Worm (Caenorhabditis elegans) whole organism, L4 larva: ENCODE results near the gene F22E5.2.

Source experiments
- F26F4.8 ChIP-seq: fragments of 200-800 bp; sonication (Bioruptor generic); conservative IDR thresholded peaks from 2 replicates; pipeline ENCODE4 v1.3.6; 2022; ENCODE audit warnings: missing genetic modification characterization, missing compliant biosample characterization
- Y75B8A.6 ChIP-seq: fragments of 200-800 bp; sonication (Bioruptor generic); IDR thresholded peaks from 2 replicates; pipeline ENCODE4 v1.3.6; 2022; ENCODE audit warnings: missing genetic modification reagents, missing genetic modification characterization, missing compliant biosample characterization
- ceh-82 ChIP-seq: sonication (generic microtip); optimal IDR thresholded peaks from 2 replicates; lab custom pipeline; 2017; ENCODE audit warnings: missing biosample characterization, missing genetic modification characterization
- daf-16 ChIP-seq, 3 experiments: sonication (generic microtip); optimal IDR thresholded peaks; 2 replicates each; lab custom pipeline; 2016 to 2017; ENCODE audit warnings: missing genetic modification characterization in 3 of 3, missing genetic modification reagents in 3 of 3, mild to moderate bottlenecking in 2 of 3, missing compliant biosample characterization in 2 of 3, missing biosample characterization in 1 of 3, moderate library complexity in 1 of 3
- dmd-6 ChIP-seq: fragments of 200-800 bp; sonication (Bioruptor generic); IDR thresholded peaks from 2 replicates; pipeline ENCODE4 v1.3.6; 2022; ENCODE audit warnings: missing genetic modification reagents, missing genetic modification characterization, missing compliant biosample characterization
- dmd-8 ChIP-seq: fragments of 200-800 bp; sonication (Bioruptor generic); IDR thresholded peaks from 2 replicates; pipeline ENCODE4 v1.3.6; 2022; ENCODE audit warnings: missing genetic modification characterization, missing compliant biosample characterization
- dmd-9 ChIP-seq: fragments of 200-800 bp; sonication (Bioruptor generic); IDR thresholded peaks from 2 replicates; pipeline ENCODE4 v1.3.6; 2022; ENCODE audit warnings: missing genetic modification reagents, missing genetic modification characterization, missing compliant biosample characterization
- duxl-1 ChIP-seq: sonication (generic microtip); optimal IDR thresholded peaks from 2 replicates; lab custom pipeline; 2016; ENCODE audit warnings: mild to moderate bottlenecking, missing genetic modification characterization, moderate library complexity, missing compliant biosample characterization; ENCODE audit not compliant: poor library complexity
- fkh-10 ChIP-seq: fragments of 150-350 bp; optimal IDR thresholded peaks from 2 replicates; lab custom pipeline; 2014; ENCODE audit warnings: missing biosample characterization, missing genetic modification reagents, missing genetic modification characterization
- hlh-11 ChIP-seq: fragments of 200-800 bp; sonication (Bioruptor generic); optimal IDR thresholded peaks from 2 replicates; lab custom pipeline; 2018; ENCODE audit warnings: mild to moderate bottlenecking, missing genetic modification characterization, missing compliant biosample characterization
- hlh-30 ChIP-seq: sonication (generic microtip); optimal IDR thresholded peaks from 2 replicates; lab custom pipeline; 2017; ENCODE audit warnings: antibody characterized with exemption, mild to moderate bottlenecking, missing genetic modification characterization, missing compliant biosample characterization; ENCODE audit not compliant: insufficient read depth
- mdl-1 ChIP-seq, 2 experiments: fragments of 150-350 bp in 1 of 2; sonication (generic microtip) in 1 of 2; optimal IDR thresholded peaks; 2 replicates each; lab custom pipeline; 2014 to 2017; ENCODE audit warnings: missing biosample characterization in 2 of 2, missing genetic modification characterization in 2 of 2
- mes-2 ChIP-seq: sonication (generic microtip); optimal IDR thresholded peaks from 2 replicates; lab custom pipeline; 2016; ENCODE audit warnings: missing genotype, mild to moderate bottlenecking, missing genetic modification characterization, missing compliant biosample characterization; ENCODE audit not compliant: poor library complexity, severe bottlenecking
- unc-130 ChIP-seq: sonication (generic microtip); optimal IDR thresholded peaks from 2 replicates; lab custom pipeline; 2016; ENCODE audit warnings: missing genetic modification reagents, missing genetic modification characterization, missing compliant biosample characterization
- unc-62 ChIP-seq, 3 experiments: fragments of 150-350 bp in 1 of 3; sonication (generic microtip); optimal IDR thresholded peaks in 2 of 3; peaks in 1 of 3; 1 replicate in 1 of 3; 2 replicates in 2 of 3; lab custom pipeline; 2014 to 2017; ENCODE audit warnings: missing biosample characterization in 3 of 3, missing genetic modification characterization in 3 of 3, missing genetic modification reagents in 3 of 3, missing genotype in 1 of 3

F22E5.2 gene

DNA sequence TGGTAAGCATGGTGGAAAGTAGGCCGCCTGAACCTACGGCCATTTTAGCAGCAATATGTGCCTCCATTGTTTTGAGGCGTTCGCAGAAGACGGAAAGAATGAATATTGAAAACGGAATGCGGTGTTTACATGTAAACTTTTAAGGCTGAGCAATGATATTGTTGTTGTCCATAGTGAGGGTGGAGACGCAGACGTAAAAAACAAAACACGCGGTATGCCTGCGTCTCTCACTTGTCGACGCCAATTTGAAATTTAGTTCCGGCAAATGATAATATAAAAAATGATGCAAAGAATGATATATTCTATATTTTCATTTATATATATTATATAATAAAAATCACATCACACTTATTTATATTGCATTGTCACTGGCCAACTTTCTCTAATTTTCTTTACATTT is 42.7 kb downstream of the F22E5.2 start, which contains the start of gene Y47G7B.2:
Gene Y47G7B.2, minus strand, starts transcription at position 143 of the 400 bp plus-strand sequence.
- TF ChIP-seq dmd-6 (0 out of 2 replicates have a peak, but pooled peaks have one; percentile 10), daf-16 (GFP tag; optimal IDR thresholded peaks at IDR 0.05; lab: Kevin White, UChicago) (no peak), daf-16 (tag; optimal IDR thresholded peaks at IDR 0.05; lab: Kevin White, UChicago) (peak; percentile 68), dmd-9 (GFP tag; lab: Robert Waterston, UW) (no peak), hlh-11 (peak; percentile 25), hlh-30 (tag; lab: Kevin White, UChicago) (peak; percentile 49), Y75B8A.6 (GFP tag; lab: Robert Waterston, UW) (no peak), ceh-82 (tag; lab: Kevin White, UChicago) (no peak), duxl-1 (tag; lab: Kevin White, UChicago) (peak; percentile 90), mes-2 (tag; lab: Kevin White, UChicago) (peak; percentile 45)

DNA sequence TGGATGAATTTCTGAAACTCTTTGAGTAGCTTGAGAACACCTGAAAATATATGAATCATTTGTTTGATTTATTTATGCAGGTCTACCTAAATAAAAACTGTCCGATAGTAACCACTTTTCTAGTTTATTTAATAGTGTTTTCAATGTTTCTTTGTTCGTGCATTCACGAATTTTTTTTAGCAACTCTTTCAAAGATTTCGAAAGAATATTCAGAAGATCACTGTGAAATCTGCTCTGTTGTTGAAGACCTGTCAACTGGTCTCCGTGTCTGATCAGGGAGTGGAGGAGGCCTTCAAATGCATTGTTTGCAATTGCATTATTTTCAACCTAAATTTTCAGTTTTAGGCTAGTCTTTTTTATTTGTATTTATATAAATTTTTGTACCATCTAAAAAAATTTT is 44.8 kb downstream of the F22E5.2 start, which contains the start of gene T05A8.1:
Gene T05A8.1, minus strand, starts transcription at position 101 of the 400 bp plus-strand sequence.
- no peak for TF ChIP-seq unc-130 (GFP tag; lab: Kevin White, UChicago)
- TF ChIP-seq mdl-1 (tag; optimal IDR thresholded peaks at IDR 0.05; lab: Kevin White, UChicago), result no peak
- no peak for TF ChIP-seq fkh-10 (GFP tag; lab: Kevin White, UChicago)
- TF ChIP-seq ceh-82 (tag; lab: Kevin White, UChicago), result no peak
- TF ChIP-seq, all 104 proteins: peak for 0

DNA sequence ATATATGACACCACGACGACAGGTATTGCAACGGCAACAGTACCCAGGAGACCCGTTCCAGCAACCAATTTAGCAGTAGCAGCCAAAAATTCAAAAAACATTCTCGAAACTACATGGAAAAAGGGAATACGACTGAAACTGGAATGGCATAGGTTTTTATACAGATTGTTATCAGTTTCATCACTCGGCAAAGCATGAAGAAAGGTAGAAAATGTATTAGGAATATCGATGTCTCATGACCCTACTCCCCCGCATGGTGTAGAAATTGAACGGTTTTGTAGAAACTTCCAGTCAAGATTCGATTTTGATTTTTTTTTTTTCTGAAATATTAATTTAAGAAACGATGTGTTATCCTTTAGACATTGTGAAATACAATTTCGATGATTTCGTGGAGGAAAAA is 45.7 kb downstream of the F22E5.2 start, which contains the start of gene T05A8.2:
Gene T05A8.2, minus strand, starts transcription at position 101 of the 400 bp plus-strand sequence.
- TF ChIP-seq F26F4.8 (no peak), unc-62 (GFP tag; optimal IDR thresholded peaks at IDR 0.05 in 1 of 2; lab: Kevin White, UChicago) (peak in 1 of 2 experiments; percentile 35), unc-62 (tag; optimal IDR thresholded peaks at IDR 0.05; lab: Kevin White, UChicago) (no peak), dmd-8 (GFP tag; lab: Robert Waterston, UW) (no peak)
